Fruit fly (Drosophila melanogaster) whole organism, embryonic: ENCODE results near the gene CG7275.

Experiments used
- Aef1 ChIP-seq: fragments of 200-800 bp; sonication (Bioruptor generic); IDR thresholded peaks from 3 replicates; pipeline ENCODE4 v1.3.6; 2022; ENCODE audit warnings: missing biosample characterization, missing genetic modification characterization
- CG1024 ChIP-seq: fragments of 200-800 bp; sonication (Bioruptor generic); IDR thresholded peaks from 2 replicates; pipeline ENCODE4 v1.3.6; 2022; ENCODE audit warnings: missing biosample characterization, missing genetic modification characterization
- CG10274 ChIP-seq: fragments of 200-800 bp; sonication (Bioruptor generic); optimal IDR thresholded peaks from 3 replicates; lab custom pipeline; 2017; ENCODE audit warnings: missing biosample characterization, mild to moderate bottlenecking, missing genetic modification characterization
- CG11723 ChIP-seq: fragments of 200-800 bp; sonication (Bioruptor generic); optimal IDR thresholded peaks from 2 replicates; lab custom pipeline; 2017; ENCODE audit warnings: missing biosample characterization, mild to moderate bottlenecking, missing genetic modification characterization
- CG12299 ChIP-seq: fragments of 200-800 bp; sonication (Bioruptor generic); optimal IDR thresholded peaks from 2 replicates; lab custom pipeline; 2018; ENCODE audit warnings: missing biosample characterization, mild to moderate bottlenecking, missing genetic modification characterization
- CG12769 ChIP-seq: fragments of 200-800 bp; sonication (Bioruptor generic); optimal IDR thresholded peaks from 2 replicates; lab custom pipeline; 2019; ENCODE audit warnings: missing biosample characterization, mild to moderate bottlenecking, missing genetic modification characterization, moderate library complexity
- CG13296 ChIP-seq: fragments of 200-800 bp; sonication (Bioruptor generic); optimal IDR thresholded peaks from 3 replicates; lab custom pipeline; 2018; ENCODE audit warnings: missing biosample characterization, mild to moderate bottlenecking, missing genetic modification characterization
- CG13894 ChIP-seq: fragments of 200-800 bp; sonication (Bioruptor generic); optimal IDR thresholded peaks from 3 replicates; lab custom pipeline; 2018; ENCODE audit warnings: missing biosample characterization, mild to moderate bottlenecking, missing genetic modification characterization, moderate library complexity
- CG14667 ChIP-seq: fragments of 200-800 bp; sonication (Bioruptor generic); IDR thresholded peaks from 2 replicates; pipeline ENCODE4 v1.3.6; 2022; ENCODE audit warnings: missing biosample characterization, missing genetic modification characterization
- CG14965 ChIP-seq: fragments of 200-800 bp; sonication (Bioruptor generic); optimal IDR thresholded peaks from 2 replicates; lab custom pipeline; 2016; ENCODE audit warnings: missing biosample characterization, missing genetic modification characterization, borderline replicate concordance
- CG2199 ChIP-seq: fragments of 200-800 bp; sonication (Bioruptor generic); IDR thresholded peaks from 3 replicates; pipeline ENCODE4 v1.3.6; 2022; ENCODE audit warnings: missing biosample characterization, missing genetic modification characterization
- CG30020 ChIP-seq: fragments of 200-800 bp; optimal IDR thresholded peaks from 2 replicates; lab custom pipeline; 2019; ENCODE audit warnings: missing biosample characterization, mild to moderate bottlenecking, missing genetic modification characterization, moderate library complexity
- CG34224 ChIP-seq: fragments of 200-800 bp; sonication (Bioruptor generic); IDR thresholded peaks from 3 replicates; pipeline ENCODE4 v1.3.6; 2022; ENCODE audit warnings: missing biosample characterization, missing genetic modification characterization; ENCODE audit not compliant: partially characterized antibody
- CG3726 ChIP-seq: fragments of 200-800 bp; sonication (Bioruptor generic); IDR thresholded peaks from 3 replicates; pipeline ENCODE4, ENCODE4 v1.3.6; 2022; ENCODE audit warnings: missing biosample characterization, missing genetic modification characterization
- CG6254 ChIP-seq: fragments of 200-800 bp; sonication (Bioruptor generic); optimal IDR thresholded peaks from 3 replicates; lab custom pipeline; 2017; ENCODE audit warnings: mild to moderate bottlenecking, missing biosample characterization, missing genetic modification reagents, missing genetic modification characterization
- CG7357 ChIP-seq: fragments of 200-800 bp; sonication (Bioruptor generic); IDR thresholded peaks from 3 replicates; pipeline ENCODE4 v1.3.6; 2022; ENCODE audit warnings: missing biosample characterization, missing genetic modification characterization
- CG7556 ChIP-seq: fragments of 200-800 bp; sonication (Bioruptor generic); optimal IDR thresholded peaks from 2 replicates; lab custom pipeline; 2017; ENCODE audit warnings: missing biosample characterization, mild to moderate bottlenecking, missing genetic modification characterization
- CG7928 ChIP-seq: fragments of 200-800 bp; sonication (Bioruptor generic); optimal IDR thresholded peaks from 2 replicates; lab custom pipeline; 2017; ENCODE audit warnings: missing biosample characterization, mild to moderate bottlenecking, missing genetic modification characterization
- E2f1 ChIP-seq: fragments of 200-800 bp; sonication (Bioruptor generic); IDR thresholded peaks from 2 replicates; pipeline ENCODE4 v1.3.6; 2022; ENCODE audit warnings: missing biosample characterization, missing genetic modification characterization
- Ets65A ChIP-seq: fragments of 200-800 bp; sonication (Bioruptor generic); peaks from one replicate; lab custom pipeline; 2016; ENCODE audit warnings: missing biosample characterization, missing genetic modification characterization
- Fer1 ChIP-seq: fragments of 200-800 bp; sonication (Bioruptor generic); optimal IDR thresholded peaks from 2 replicates; lab custom pipeline; 2017; ENCODE audit warnings: missing biosample characterization, mild to moderate bottlenecking, missing genetic modification characterization
- GATAe ChIP-seq: fragments of 200-800 bp; sonication (Bioruptor generic); conservative IDR thresholded peaks from 2 replicates; pipeline ENCODE4 v1.3.6; 2022; ENCODE audit warnings: missing biosample characterization, missing genetic modification characterization
- Kr ChIP-seq: fragments of 200-800 bp; sonication (Bioruptor generic); optimal IDR thresholded peaks from 2 replicates; lab custom pipeline; 2017; ENCODE audit warnings: missing biosample characterization, mild to moderate bottlenecking, missing genetic modification characterization
- Oli ChIP-seq: fragments of 200-800 bp; sonication (Bioruptor generic); optimal IDR thresholded peaks from 2 replicates; lab custom pipeline; 2018; ENCODE audit warnings: missing biosample characterization, mild to moderate bottlenecking, missing genetic modification characterization, moderate library complexity
- Scr ChIP-seq: fragments of 200-800 bp; sonication (Bioruptor generic); IDR thresholded peaks from 2 replicates; pipeline ENCODE4 v1.3.6; 2022; ENCODE audit warnings: missing biosample characterization, missing genetic modification characterization; ENCODE audit not compliant: partially characterized antibody
- Xrp1 ChIP-seq: fragments of 200-800 bp; sonication (Bioruptor generic); IDR thresholded peaks from 2 replicates; pipeline ENCODE4 v1.3.6; 2022; ENCODE audit warnings: missing biosample characterization, missing genetic modification characterization
- YL-1 ChIP-seq: fragments of 200-800 bp; sonication (Bioruptor generic); optimal IDR thresholded peaks from 3 replicates; lab custom pipeline; 2017; ENCODE audit warnings: missing biosample characterization, mild to moderate bottlenecking, missing genetic modification characterization
- bowl ChIP-seq: fragments of 200-800 bp; sonication (Bioruptor generic); IDR thresholded peaks from 2 replicates; pipeline ENCODE4 v1.3.6; 2022; ENCODE audit warnings: missing biosample characterization, missing genetic modification characterization
- chinmo ChIP-seq: fragments of 200-800 bp; sonication (Bioruptor generic); IDR thresholded peaks from 4 replicates; pipeline ENCODE4 v1.3.6; 2022; ENCODE audit warnings: missing biosample characterization, missing genetic modification characterization; ENCODE audit not compliant: partially characterized antibody
- chm ChIP-seq: fragments of 200-800 bp; sonication (Bioruptor generic); IDR thresholded peaks from 2 replicates; pipeline ENCODE4 v1.3.6; 2022; ENCODE audit warnings: missing biosample characterization, missing genetic modification characterization
- dpn ChIP-seq, 2 experiments: fragments of 200-800 bp; sonication (Bioruptor generic); optimal IDR thresholded peaks; 3 replicates each; lab custom pipeline; 2016; ENCODE audit warnings: missing biosample characterization in 2 of 2, missing genetic modification characterization in 2 of 2
- dysf ChIP-seq: fragments of 200-800 bp; sonication (Bioruptor generic); IDR thresholded peaks from 3 replicates; pipeline ENCODE4 v1.3.6; 2022; ENCODE audit warnings: missing biosample characterization, missing genetic modification characterization
- eve ChIP-seq, 2 experiments: fragments of >200 bp; optimal IDR thresholded peaks; 2 replicates each; lab custom pipeline; 2017; ENCODE audit warnings: missing biosample characterization in 2 of 2, missing genetic modification characterization in 2 of 2
- exex ChIP-seq: fragments of 200-800 bp; sonication (Bioruptor generic); optimal IDR thresholded peaks from 4 replicates; lab custom pipeline; 2018; ENCODE audit warnings: missing biosample characterization, mild to moderate bottlenecking, missing genetic modification characterization, moderate library complexity
- fru ChIP-seq: fragments of >200 bp; optimal IDR thresholded peaks from 2 replicates; lab custom pipeline; 2017
- fu2 ChIP-seq: fragments of 200-800 bp; sonication (Bioruptor generic); optimal IDR thresholded peaks from 2 replicates; lab custom pipeline; 2016; ENCODE audit warnings: missing biosample characterization, missing genetic modification characterization
- gcm ChIP-seq: fragments of 200-800 bp; sonication (Bioruptor generic); optimal IDR thresholded peaks from 2 replicates; lab custom pipeline; 2019; ENCODE audit warnings: missing biosample characterization, mild to moderate bottlenecking, missing genetic modification characterization, moderate library complexity
- gem ChIP-seq: fragments of 200-800 bp; sonication (Bioruptor generic); optimal IDR thresholded peaks from 2 replicates; lab custom pipeline; 2019; ENCODE audit warnings: missing biosample characterization, mild to moderate bottlenecking, missing genetic modification characterization, moderate library complexity
- grau ChIP-seq: fragments of 200-800 bp; optimal IDR thresholded peaks from 3 replicates; lab custom pipeline; 2019; ENCODE audit warnings: missing biosample characterization, mild to moderate bottlenecking, missing genetic modification characterization, moderate library complexity
- hb ChIP-seq: fragments of 200-800 bp; sonication (Bioruptor generic); IDR thresholded peaks from 3 replicates; pipeline ENCODE4 v1.3.6; 2022; ENCODE audit warnings: missing biosample characterization, missing genetic modification characterization; ENCODE audit not compliant: partially characterized antibody
- jigr1 ChIP-seq: fragments of 200-800 bp; sonication (Bioruptor generic); IDR thresholded peaks from 3 replicates; pipeline ENCODE4 v1.3.6; 2022; ENCODE audit warnings: missing biosample characterization, missing genetic modification characterization
- lilli ChIP-seq: fragments of 200-800 bp; sonication (Bioruptor generic); optimal IDR thresholded peaks from 3 replicates; lab custom pipeline; 2016; ENCODE audit warnings: missing biosample characterization, missing genetic modification characterization
- lov ChIP-seq, 2 experiments: fragments of 200-800 bp in 1 of 2; fragments of >200 bp in 1 of 2; sonication (Bioruptor generic) in 1 of 2; IDR thresholded peaks in 1 of 2; optimal IDR thresholded peaks in 1 of 2; 2 replicates in 1 of 2; 3 replicates in 1 of 2; pipeline versions ENCODE4 v1.3.6 to Lab custom; 2017 to 2022; ENCODE audit warnings: missing biosample characterization in 1 of 2, missing genetic modification characterization in 1 of 2
- mirr ChIP-seq: fragments of 200-800 bp; sonication (Bioruptor generic); optimal IDR thresholded peaks from 3 replicates; lab custom pipeline; 2018; ENCODE audit warnings: missing biosample characterization, mild to moderate bottlenecking, missing genetic modification characterization
- otp ChIP-seq: fragments of 200-800 bp; sonication (Bioruptor generic); IDR thresholded peaks from 3 replicates; pipeline ENCODE4, ENCODE4 v1.3.6; 2022; ENCODE audit warnings: missing biosample characterization, missing genetic modification characterization
- scrt ChIP-seq: fragments of 200-800 bp; sonication (Bioruptor generic); optimal IDR thresholded peaks from 2 replicates; lab custom pipeline; 2018; ENCODE audit warnings: missing biosample characterization, mild to moderate bottlenecking, missing genetic modification characterization, moderate library complexity
- sd ChIP-seq: fragments of 200-800 bp; sonication (Bioruptor generic); optimal IDR thresholded peaks from 3 replicates; lab custom pipeline; 2018; ENCODE audit warnings: missing biosample characterization, mild to moderate bottlenecking, missing genetic modification characterization, moderate library complexity
- sob ChIP-seq: fragments of 200-800 bp; sonication (Bioruptor generic); IDR thresholded peaks from 2 replicates; pipeline ENCODE4 v1.3.6; 2022; ENCODE audit warnings: missing biosample characterization, missing genetic modification characterization
- tgo ChIP-seq: fragments of 200-800 bp; sonication (Bioruptor generic); IDR thresholded peaks from 3 replicates; pipeline ENCODE4 v1.3.6; 2022; ENCODE audit warnings: missing biosample characterization, missing genetic modification characterization
- tup ChIP-seq: fragments of 200-800 bp; sonication (Bioruptor generic); optimal IDR thresholded peaks from 2 replicates; lab custom pipeline; 2016; ENCODE audit warnings: missing biosample characterization, mild to moderate bottlenecking, missing genetic modification characterization, moderate library complexity

Gene CG7275

dm6 chr3L:15547187-15547790 is 48.5 kb downstream of the CG7275 start:
- TF ChIP-seq CG14965 (no peak), CG14667 (GFP tag; lab: Robert Waterston, UW) (no peak), jigr1 (no peak), gem (tag; lab: Kevin White, UChicago) (no peak), exex (tag; lab: Kevin White, UChicago) (peak; percentile 80), tgo (GFP tag; lab: Robert Waterston, UW) (no peak), CG1024 (no peak), CG34224 (GFP tag; lab: Robert Waterston, UW) (no peak), Scr (GFP tag; lab: Robert Waterston, UW) (no peak), mirr (GFP tag; lab: Kevin White, UChicago) (peak; percentile 23), dysf (no peak), YL-1 (GFP tag; lab: Kevin White, UChicago) (no peak), CG7928 (GFP tag; lab: Kevin White, UChicago) (no peak), Oli (tag; lab: Kevin White, UChicago) (no peak), CG30020 (tag; lab: Kevin White, UChicago) (no peak), gcm (GFP tag; lab: Kevin White, UChicago) (no peak), dpn (GFP tag; optimal IDR thresholded peaks at IDR 0.05; lab: Kevin White, UChicago) (no peak), chm (no peak), GATAe (0 out of 2 replicates have a peak, but pooled peaks have one; percentile 18), grau (tag; lab: Kevin White, UChicago) (no peak), hb (GFP tag; lab: Robert Waterston, UW) (no peak), chinmo (GFP tag; lab: Robert Waterston, UW) (0 out of 4 replicates have a peak, but pooled peaks have one; percentile 59), otp (GFP tag; lab: Robert Waterston, UW) (no peak), eve (GFP tag; optimal IDR thresholded peaks at IDR 0.05; lab: Kevin White, UChicago) (no peak), CG13894 (no peak), Kr (GFP tag; lab: Kevin White, UChicago) (no peak), Xrp1 (GFP tag; lab: Robert Waterston, UW) (no peak), lov (optimal IDR thresholded peaks at IDR 0.05; lab: Kevin White, UChicago) (no peak), lov (GFP tag; IDR thresholded peaks at IDR 0.05; lab: Robert Waterston, UW) (no peak), CG3726 (no peak), sd (tag; lab: Kevin White, UChicago) (peak; percentile 41), CG12299 (tag; lab: Kevin White, UChicago) (no peak), lilli (GFP tag; lab: Kevin White, UChicago) (no peak), Ets65A (GFP tag; lab: Kevin White, UChicago) (no peak), CG7357 (GFP tag; lab: Robert Waterston, UW) (no peak), CG10274 (no peak), E2f1 (GFP tag; lab: Robert Waterston, UW) (no peak), CG6254 (no peak), CG7556 (no peak), fru (lab: Kevin White, UChicago) (no peak), CG13296 (no peak), bowl (GFP tag; lab: Robert Waterston, UW) (no peak), fu2 (GFP tag; lab: Kevin White, UChicago) (no peak), Aef1 (GFP tag; lab: Robert Waterston, UW) (no peak), Fer1 (GFP tag; lab: Kevin White, UChicago) (no peak), CG2199 (no peak), CG12769 (tag; lab: Kevin White, UChicago) (peak; percentile 2), sob (GFP tag; lab: Robert Waterston, UW) (no peak), tup (no peak), CG11723 (GFP tag; lab: Kevin White, UChicago) (no peak), scrt (GFP tag; lab: Kevin White, UChicago) (no peak)
